Fruit fly (Drosophila melanogaster) whole organism, prepupa: ENCODE data around the gene dib.

Source experiments
- Blimp-1 ChIP-seq: fragments of 200-800 bp; sonication (Bioruptor generic); optimal IDR thresholded peaks from 3 replicates; lab custom pipeline; 2017; ENCODE audit warnings: missing biosample characterization, missing genetic modification characterization, mild to moderate bottlenecking, moderate library complexity, missing genetic modification reagents
- CG10631 ChIP-seq: fragments of 200-800 bp; sonication (Bioruptor generic); optimal IDR thresholded peaks from 2 replicates; lab custom pipeline; 2016; ENCODE audit warnings: missing biosample characterization, missing genetic modification characterization
- CG10669 ChIP-seq: fragments of 200-800 bp; sonication (Bioruptor generic); optimal IDR thresholded peaks from 3 replicates; lab custom pipeline; 2018; ENCODE audit warnings: missing biosample characterization, mild to moderate bottlenecking, missing genetic modification characterization, moderate library complexity
- CG11294 ChIP-seq: fragments of 200-800 bp; sonication (Bioruptor generic); IDR thresholded peaks from 2 replicates; pipeline ENCODE4 v1.3.6; 2022; ENCODE audit warnings: missing biosample characterization, missing genetic modification characterization
- CG11762 ChIP-seq: fragments of 200-800 bp; sonication (Bioruptor generic); optimal IDR thresholded peaks from 3 replicates; lab custom pipeline; 2016; ENCODE audit warnings: missing biosample characterization, missing genetic modification characterization; ENCODE audit not compliant: insufficient read depth
- CG11902 ChIP-seq: fragments of 200-800 bp; sonication (Bioruptor generic); optimal IDR thresholded peaks from 3 replicates; lab custom pipeline; 2016; ENCODE audit warnings: missing biosample characterization, missing genetic modification characterization
- CG15336 ChIP-seq: fragments of 200-800 bp; sonication (Bioruptor generic); IDR thresholded peaks from 2 replicates; pipeline ENCODE4 v1.3.6; 2022; ENCODE audit warnings: missing biosample characterization, missing genetic modification characterization
- CG1621 ChIP-seq: fragments of 200-800 bp; sonication (Bioruptor generic); optimal IDR thresholded peaks from 3 replicates; lab custom pipeline; 2018; ENCODE audit warnings: missing biosample characterization, mild to moderate bottlenecking, missing genetic modification characterization
- CG16779 ChIP-seq: fragments of 200-800 bp; sonication (Bioruptor generic); optimal IDR thresholded peaks from 3 replicates; lab custom pipeline; 2017; ENCODE audit warnings: missing biosample characterization, mild to moderate bottlenecking, missing genetic modification characterization
- CG3032 ChIP-seq: fragments of 200-800 bp; optimal IDR thresholded peaks from 2 replicates; lab custom pipeline; 2019; ENCODE audit warnings: missing biosample characterization, mild to moderate bottlenecking, missing genetic modification characterization, moderate library complexity
- CG31627 ChIP-seq: fragments of 200-800 bp; sonication (Bioruptor generic); optimal IDR thresholded peaks from 3 replicates; lab custom pipeline; 2016; ENCODE audit warnings: missing biosample characterization, missing genetic modification characterization
- CG32006 ChIP-seq: fragments of 200-800 bp; sonication (Bioruptor generic); optimal IDR thresholded peaks from 3 replicates; lab custom pipeline; 2017; ENCODE audit warnings: missing biosample characterization, mild to moderate bottlenecking, missing genetic modification characterization
- CG3919 ChIP-seq: fragments of 200-800 bp; sonication (Bioruptor generic); optimal IDR thresholded peaks from 3 replicates; lab custom pipeline; 2016; ENCODE audit warnings: missing biosample characterization, missing genetic modification characterization
- CG4318 ChIP-seq: fragments of 200-800 bp; sonication (Bioruptor generic); optimal IDR thresholded peaks from 3 replicates; lab custom pipeline; 2017; ENCODE audit warnings: missing biosample characterization, mild to moderate bottlenecking, missing genetic modification characterization
- CG6163 ChIP-seq: fragments of 200-800 bp; sonication (Bioruptor generic); IDR thresholded peaks from 3 replicates; pipeline ENCODE4 v1.3.6; 2022; ENCODE audit warnings: missing biosample characterization, missing genetic modification characterization
- CG6854 ChIP-seq: fragments of 200-800 bp; sonication (Bioruptor generic); optimal IDR thresholded peaks from 2 replicates; lab custom pipeline; 2017; ENCODE audit warnings: missing biosample characterization, mild to moderate bottlenecking, missing genetic modification characterization
- CG8319 ChIP-seq: fragments of 200-800 bp; sonication (Bioruptor generic); optimal IDR thresholded peaks from 3 replicates; lab custom pipeline; 2016; ENCODE audit warnings: missing biosample characterization, missing genetic modification characterization
- Eip78C ChIP-seq: fragments of 200-800 bp; sonication (Bioruptor generic); peaks from one replicate; lab custom pipeline; 2016; ENCODE audit warnings: missing biosample characterization, missing genetic modification characterization
- Ets21C ChIP-seq: fragments of 200-800 bp; sonication (Bioruptor generic); optimal IDR thresholded peaks from 3 replicates; lab custom pipeline; 2016; ENCODE audit warnings: missing biosample characterization, missing genetic modification characterization
- Gug ChIP-seq: fragments of 200-800 bp; sonication (Bioruptor generic); IDR thresholded peaks from 2 replicates; pipeline ENCODE4 v1.3.6; 2022; ENCODE audit warnings: missing biosample characterization, missing genetic modification characterization
- Hr38 ChIP-seq: sonication (Bioruptor generic); optimal IDR thresholded peaks from 2 replicates; lab custom pipeline; 2016; ENCODE audit warnings: missing biosample characterization, missing genetic modification characterization
- Hr39 ChIP-seq: fragments of 200-800 bp; sonication (Bioruptor generic); optimal IDR thresholded peaks from 2 replicates; lab custom pipeline; 2016; ENCODE audit warnings: missing biosample characterization, missing genetic modification characterization
- Met ChIP-seq: fragments of 200-800 bp; sonication (Bioruptor generic); optimal IDR thresholded peaks from 3 replicates; lab custom pipeline; 2016; ENCODE audit warnings: missing biosample characterization, missing genetic modification characterization
- Smox ChIP-seq: fragments of 200-800 bp; sonication (Bioruptor generic); optimal IDR thresholded peaks from 3 replicates; lab custom pipeline; 2016; ENCODE audit warnings: missing biosample characterization, missing genetic modification characterization
- Sox102F ChIP-seq: fragments of 200-800 bp; sonication (Bioruptor generic); optimal IDR thresholded peaks from 2 replicates; lab custom pipeline; 2016; ENCODE audit warnings: missing biosample characterization, mild to moderate bottlenecking, missing genetic modification characterization
- Sox14 ChIP-seq: fragments of 200-800 bp; sonication (Bioruptor generic); optimal IDR thresholded peaks from 3 replicates; lab custom pipeline; 2016; ENCODE audit warnings: missing biosample characterization, missing genetic modification characterization
- Sox15 ChIP-seq: fragments of 200-800 bp; sonication (Bioruptor generic); optimal IDR thresholded peaks from 3 replicates; lab custom pipeline; 2016; ENCODE audit warnings: missing biosample characterization, missing genetic modification characterization
- achi ChIP-seq: fragments of 200-800 bp; sonication (Bioruptor generic); optimal IDR thresholded peaks from 3 replicates; lab custom pipeline; 2016; ENCODE audit warnings: missing biosample characterization, missing genetic modification characterization
- acj6 ChIP-seq: fragments of 200-800 bp; sonication (Bioruptor generic); optimal IDR thresholded peaks from 3 replicates; lab custom pipeline; 2016; ENCODE audit warnings: missing biosample characterization, missing genetic modification characterization
- cyc ChIP-seq: fragments of 200-800 bp; sonication (Bioruptor generic); optimal IDR thresholded peaks from 3 replicates; lab custom pipeline; 2016; ENCODE audit warnings: missing biosample characterization, missing genetic modification characterization
- dac ChIP-seq: fragments of 200-800 bp; sonication (Bioruptor generic); optimal IDR thresholded peaks from 2 replicates; lab custom pipeline; 2017; ENCODE audit warnings: missing biosample characterization, mild to moderate bottlenecking, missing genetic modification characterization
- dsx ChIP-seq: fragments of 200-800 bp; optimal IDR thresholded peaks from 3 replicates; lab custom pipeline; 2019; ENCODE audit warnings: missing biosample characterization, mild to moderate bottlenecking, missing genetic modification characterization, moderate library complexity; ENCODE audit not compliant: poor library complexity, severe bottlenecking
- eg ChIP-seq: fragments of 200-800 bp; sonication (Bioruptor generic); IDR thresholded peaks from 3 replicates; pipeline ENCODE4 v1.3.6; 2022; ENCODE audit warnings: missing biosample characterization, missing genetic modification characterization
- esn ChIP-seq: fragments of 200-800 bp; sonication (Bioruptor generic); optimal IDR thresholded peaks from 2 replicates; lab custom pipeline; 2016; ENCODE audit warnings: missing biosample characterization, mild to moderate bottlenecking, missing genetic modification characterization, moderate library complexity
- fd59A ChIP-seq: fragments of 200-800 bp; sonication (Bioruptor generic); optimal IDR thresholded peaks from 2 replicates; lab custom pipeline; 2017; ENCODE audit warnings: missing biosample characterization, mild to moderate bottlenecking, missing genetic modification characterization, missing genetic modification reagents
- fd85E ChIP-seq: fragments of 200-800 bp; sonication (Bioruptor generic); optimal IDR thresholded peaks from 3 replicates; lab custom pipeline; 2016; ENCODE audit warnings: missing biosample characterization, missing genetic modification characterization
- fkh ChIP-seq: fragments of 200-800 bp; sonication (Bioruptor generic); optimal IDR thresholded peaks from 3 replicates; lab custom pipeline; 2017; ENCODE audit warnings: missing biosample characterization, mild to moderate bottlenecking, missing genetic modification characterization, moderate library complexity
- pdm3 ChIP-seq: fragments of 200-800 bp; sonication (Bioruptor generic); optimal IDR thresholded peaks from 3 replicates; lab custom pipeline; 2016; ENCODE audit warnings: missing biosample characterization, missing genetic modification characterization
- salr ChIP-seq, 2 experiments: fragments of 200-800 bp; sonication (Bioruptor generic); optimal IDR thresholded peaks; 3 replicates each; lab custom pipeline; 2016 to 2018; ENCODE audit warnings: missing biosample characterization in 2 of 2, missing genetic modification characterization in 2 of 2, mild to moderate bottlenecking in 1 of 2
- spab ChIP-seq: fragments of 200-800 bp; sonication (Bioruptor generic); optimal IDR thresholded peaks from 2 replicates; lab custom pipeline; 2017; ENCODE audit warnings: missing biosample characterization, mild to moderate bottlenecking, missing genetic modification characterization, missing genetic modification reagents
- ss ChIP-seq, 2 experiments: fragments of 200-800 bp; sonication (Bioruptor generic); optimal IDR thresholded peaks; 2 replicates in 1 of 2; 3 replicates in 1 of 2; lab custom pipeline; 2017 to 2018; ENCODE audit warnings: mild to moderate bottlenecking in 2 of 2, missing biosample characterization in 2 of 2, missing genetic modification characterization in 2 of 2, moderate library complexity in 1 of 2
- svp ChIP-seq: fragments of 200-800 bp; sonication (Bioruptor generic); peaks from one replicate; lab custom pipeline; 2016; ENCODE audit warnings: missing biosample characterization, missing genetic modification characterization
- topi ChIP-seq: fragments of 200-800 bp; sonication (Bioruptor generic); optimal IDR thresholded peaks from 3 replicates; lab custom pipeline; 2016; ENCODE audit warnings: missing biosample characterization, missing genetic modification characterization
- vri ChIP-seq: fragments of 200-800 bp; sonication (Bioruptor generic); optimal IDR thresholded peaks from 3 replicates; lab custom pipeline; 2016; ENCODE audit warnings: missing biosample characterization, mild to moderate bottlenecking, missing genetic modification characterization

The dib gene

DNA sequence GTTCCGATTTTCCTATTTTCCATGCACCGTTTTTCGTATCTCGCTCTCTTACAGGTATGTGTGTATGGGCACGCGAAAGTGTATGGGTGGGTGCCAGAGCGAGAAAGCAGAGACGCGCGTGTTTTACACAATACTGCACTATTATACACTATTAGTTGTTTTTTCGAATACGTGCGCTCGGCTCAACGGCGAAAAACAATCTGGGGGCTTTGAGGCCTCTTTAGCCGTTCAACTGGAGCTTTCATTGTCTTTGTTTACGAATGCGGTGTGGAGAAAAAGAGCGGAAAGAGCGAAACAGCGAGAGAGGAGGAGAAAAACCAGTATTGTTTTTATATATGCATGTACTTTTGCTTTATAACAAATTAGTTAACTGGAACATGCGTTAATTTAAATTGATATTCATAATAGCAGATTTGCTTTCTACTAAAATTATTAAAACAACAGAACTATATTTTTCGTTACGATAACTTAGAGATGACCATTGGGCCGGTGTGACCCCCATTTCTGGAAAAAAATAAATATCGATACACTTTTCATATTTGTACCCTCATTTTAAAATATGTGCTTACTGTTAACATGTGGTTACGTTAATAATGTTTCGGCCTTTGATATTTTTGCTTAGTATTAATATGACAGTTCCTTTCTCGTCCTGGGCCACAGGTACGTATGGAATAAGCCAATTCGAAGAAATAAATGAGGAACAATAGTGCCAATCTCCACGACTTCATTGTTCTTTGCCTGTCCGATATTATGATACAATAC, 40.6 kb downstream of the dib start, which contains the start of gene CG14995 (continued):
- TF ChIP-seq Sox102F (peak; percentile 15), CG31627 (GFP tag; lab: Kevin White, UChicago) (no peak), Smox (GFP tag; lab: Kevin White, UChicago) (no peak), CG3919 (GFP tag; lab: Kevin White, UChicago) (peak; percentile 44), achi (no peak), CG10669 (GFP tag; lab: Kevin White, UChicago) (no peak), fkh (GFP tag; lab: Kevin White, UChicago) (peak; percentile 20), vri (GFP tag; lab: Kevin White, UChicago) (no peak), svp (peak; percentile 77), CG6163 (GFP tag; lab: Robert Waterston, UW) (peak; percentile 64; the same call in 2 of the 3 replicates), CG11902 (no peak), dac (no peak), Hr38 (GFP tag; lab: Kevin White, UChicago) (no peak), CG3032 (tag; lab: Kevin White, UChicago) (no peak), topi (peak; percentile 1), pdm3 (GFP tag; lab: Kevin White, UChicago) (no peak), Blimp-1 (no peak), CG6854 (peak; percentile 70), fd85E (peak; percentile 19), fd59A (GFP tag; lab: Kevin White, UChicago) (no peak), CG11762 (GFP tag; lab: Kevin White, UChicago) (no peak), Gug (GFP tag; lab: Robert Waterston, UW) (no peak), CG32006 (GFP tag; lab: Kevin White, UChicago) (no peak), Met (no peak), esn (GFP tag; lab: Kevin White, UChicago) (peak; percentile 8), eg (0 out of 3 replicates have a peak, but pooled peaks have one; percentile 31), CG4318 (GFP tag; lab: Kevin White, UChicago) (no peak), CG8319 (GFP tag; lab: Kevin White, UChicago) (no peak), dsx (GFP tag; lab: Kevin White, UChicago) (peak; percentile 67), salr (GFP tag; optimal IDR thresholded peaks at IDR 0.05; lab: Kevin White, UChicago) (no peak), Sox14 (GFP tag; lab: Kevin White, UChicago) (peak; percentile 33), cyc (GFP tag; lab: Kevin White, UChicago) (no peak), spab (GFP tag; lab: Kevin White, UChicago) (no peak), Ets21C (no peak), Sox15 (GFP tag; lab: Kevin White, UChicago) (no peak), acj6 (GFP tag; lab: Kevin White, UChicago) (no peak), CG10631 (no peak)

DNA sequence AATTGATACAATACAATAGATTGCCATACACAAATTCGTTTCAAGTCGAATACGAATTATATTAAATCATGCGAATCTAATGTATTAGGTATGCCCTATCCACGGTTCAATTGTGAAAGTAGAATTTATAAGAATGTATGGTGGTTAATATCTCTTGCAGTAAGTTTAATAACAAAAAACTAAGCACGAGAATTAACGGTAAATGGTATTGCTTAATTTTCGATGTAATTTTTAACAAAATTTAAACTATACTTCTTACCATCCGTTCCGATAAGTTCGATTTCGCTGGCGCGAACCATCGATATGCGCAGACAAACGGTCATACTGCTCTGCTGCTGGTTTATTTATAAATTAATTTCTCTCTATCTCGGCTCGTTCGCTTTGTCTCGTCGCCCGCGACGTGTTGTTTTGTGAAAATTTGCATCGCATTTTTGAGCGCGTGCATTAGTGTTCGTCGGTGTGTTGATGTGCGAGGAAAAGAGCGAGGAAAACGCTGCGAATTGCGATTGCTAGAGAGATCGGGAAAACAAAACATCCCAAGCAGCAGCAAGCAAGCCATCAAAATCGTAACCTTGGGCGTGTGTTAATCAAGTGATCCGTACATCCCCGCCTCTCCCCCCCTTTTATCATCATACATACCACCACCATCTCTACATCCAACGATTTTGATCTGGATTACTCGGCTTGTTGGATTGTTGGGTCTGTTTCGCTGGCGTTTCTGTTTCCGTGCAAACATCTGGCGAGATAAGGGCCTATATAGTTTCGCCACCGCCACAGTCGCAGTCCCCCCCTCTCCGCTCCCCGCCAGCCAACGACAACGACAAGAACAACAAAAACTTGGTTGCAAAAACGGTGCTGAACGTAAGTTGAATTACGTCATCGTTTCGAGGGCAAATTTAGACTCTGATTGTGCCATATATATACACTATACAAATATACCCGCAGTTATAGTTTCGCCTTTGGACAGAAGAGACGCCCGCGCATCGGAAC, 41.5 kb downstream of the dib start, which contains the start of gene Fit1:
Gene Fit1 (plus strand): TSS at position 307 of the 990 bp plus-strand sequence.
- TF ChIP-seq Eip78C (GFP tag; lab: Kevin White, UChicago) (peak; percentile 23), CG3032 (tag; lab: Kevin White, UChicago) (no peak), Hr39 (GFP tag; lab: Kevin White, UChicago) (no peak), ss (GFP tag; optimal IDR thresholded peaks at IDR 0.05; lab: Kevin White, UChicago) (peak; percentile 20 to 28), CG6854 (no peak), CG11294 (no peak), CG15336 (GFP tag; lab: Robert Waterston, UW) (no peak), CG31627 (GFP tag; lab: Kevin White, UChicago) (no peak), dac (no peak), CG3919 (GFP tag; lab: Kevin White, UChicago) (no peak), CG10669 (GFP tag; lab: Kevin White, UChicago) (no peak), fkh (GFP tag; lab: Kevin White, UChicago) (peak; percentile 43), CG1621 (tag; lab: Kevin White, UChicago) (peak; percentile 14), CG16779 (tag; lab: Kevin White, UChicago) (no peak), eg (0 out of 3 replicates have a peak, but pooled peaks have one; percentile 22), vri (GFP tag; lab: Kevin White, UChicago) (peak; percentile 62), CG6163 (GFP tag; lab: Robert Waterston, UW) (0 out of 3 replicates have a peak, but pooled peaks have one; percentile 32), Sox14 (GFP tag; lab: Kevin White, UChicago) (peak; percentile 41), cyc (GFP tag; lab: Kevin White, UChicago) (no peak), svp (peak; percentile 83)
- TF ChIP-seq, all 60 proteins: peak for 9
